Fruit fly (Drosophila melanogaster) Kc167 (cell line): ENCODE results near the gene CG42650.

Experiments
- Myc ChIP-seq: fragments of >200 bp; optimal IDR thresholded peaks from 2 replicates; lab custom pipeline; 2017; ENCODE audit warnings: missing external identifiers
- Sin3A ChIP-seq: fragments of >200 bp; optimal IDR thresholded peaks from 2 replicates; lab custom pipeline; 2018; ENCODE audit warnings: missing external identifiers
- h ChIP-seq: fragments of >200 bp; optimal IDR thresholded peaks from 3 replicates; lab custom pipeline; 2018; ENCODE audit warnings: missing external identifiers
- psq ChIP-seq: fragments of >200 bp; optimal IDR thresholded peaks from 2 replicates; lab custom pipeline; 2017; ENCODE audit warnings: missing external identifiers
- ttk ChIP-seq: sonication (Bioruptor generic); optimal IDR thresholded peaks from 2 replicates; lab custom pipeline; 2017; ENCODE audit warnings: missing external identifiers

DNA sequence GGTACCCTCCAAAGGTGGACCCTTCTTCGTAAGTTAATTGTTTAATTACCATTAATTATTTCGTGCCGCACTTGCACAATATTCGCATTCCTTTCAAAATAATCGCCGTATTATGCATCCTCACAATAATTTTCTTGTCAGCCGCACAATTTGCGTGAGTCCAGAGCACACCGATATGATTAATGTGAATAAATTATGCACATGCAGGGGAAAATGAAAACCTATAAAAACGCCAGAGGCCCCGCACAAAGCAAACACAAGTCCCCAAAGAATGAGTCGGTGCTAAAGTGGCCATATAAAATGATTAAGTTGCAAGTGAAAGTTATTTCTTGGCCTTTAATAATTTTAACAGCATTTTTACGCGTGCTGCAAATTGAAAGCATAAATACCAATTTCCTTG lies 15.4 kb downstream of the CG42650 start, which contains the start of gene Ir84a:
- no peak for TF ChIP-seq Sin3A
- TF ChIP-seq h (lab: Kevin White, UChicago): no peak
- TF ChIP-seq Myc (lab: Kevin White, UChicago): no peak
- TF ChIP-seq psq (lab: Kevin White, UChicago): no peak
- TF ChIP-seq ttk: no peak
